Worm (Caenorhabditis elegans) whole organism, L4 larva: ENCODE data around the gene rin-1.

Experiments used
- F10B5.3 ChIP-seq: sonication (generic microtip); optimal IDR thresholded peaks from 2 replicates; lab custom pipeline; 2016; ENCODE audit warnings: mild to moderate bottlenecking, missing genetic modification characterization, missing compliant biosample characterization
- F26F4.8 ChIP-seq: fragments of 200-800 bp; sonication (Bioruptor generic); conservative IDR thresholded peaks from 2 replicates; pipeline ENCODE4 v1.3.6; 2022; ENCODE audit warnings: missing genetic modification characterization, missing compliant biosample characterization
- F49E8.2 ChIP-seq: sonication (generic microtip); optimal IDR thresholded peaks from 2 replicates; lab custom pipeline; 2016; ENCODE audit warnings: missing compliant biosample characterization, mild to moderate bottlenecking, missing genetic modification characterization, borderline replicate concordance
- T26A8.4 ChIP-seq: fragments of 200-800 bp; sonication (Bioruptor generic); IDR thresholded peaks from 2 replicates; pipeline ENCODE4 v1.3.6; 2022; ENCODE audit warnings: missing genetic modification characterization, missing compliant biosample characterization
- Y105C5A.15 ChIP-seq: fragments of 200-800 bp; sonication (Bioruptor generic); IDR thresholded peaks from 2 replicates; pipeline ENCODE4 v1.3.6; 2022; ENCODE audit warnings: missing genetic modification characterization, missing compliant biosample characterization
- ZK546.5 ChIP-seq, 2 experiments: sonication (generic microtip); optimal IDR thresholded peaks; 2 replicates each; lab custom pipeline; 2017; ENCODE audit warnings: missing biosample characterization in 2 of 2, missing genetic modification characterization in 2 of 2
- ama-1 ChIP-seq: fragments of 150-350 bp; optimal IDR thresholded peaks from 2 replicates; lab custom pipeline; 2014; ENCODE audit warnings: inconsistent platforms, mixed read lengths
- ceh-44 ChIP-seq: fragments of 200-800 bp; sonication (Bioruptor generic); IDR thresholded peaks from 2 replicates; pipeline ENCODE4 v1.3.6; 2022; ENCODE audit warnings: missing genetic modification reagents, missing genetic modification characterization, missing compliant biosample characterization
- ces-1 ChIP-seq: fragments of 150-350 bp; sonication (generic microtip); optimal IDR thresholded peaks from 4 replicates; lab custom pipeline; 2014; ENCODE audit warnings: missing biosample characterization, missing genetic modification reagents, missing genetic modification characterization
- cey-2 ChIP-seq: sonication (generic microtip); optimal IDR thresholded peaks from 3 replicates; lab custom pipeline; 2017; ENCODE audit warnings: missing genetic modification characterization, mild to moderate bottlenecking, missing compliant biosample characterization, antibody characterized with exemption, borderline replicate concordance; ENCODE audit not compliant: insufficient read depth
- ctbp-1 ChIP-seq: fragments of 200-800 bp; sonication (Bioruptor generic); IDR thresholded peaks from 2 replicates; pipeline ENCODE4 v1.3.6; 2022; ENCODE audit warnings: missing genetic modification reagents, missing genetic modification characterization, missing compliant biosample characterization
- daf-12 ChIP-seq: fragments of 150-350 bp; optimal IDR thresholded peaks from 2 replicates; lab custom pipeline; 2014; ENCODE audit warnings: missing biosample characterization, missing genetic modification reagents, missing genetic modification characterization
- daf-8 ChIP-seq: fragments of 200-800 bp; sonication (Bioruptor generic); IDR thresholded peaks from 2 replicates; pipeline ENCODE4 v1.3.6; 2022; ENCODE audit warnings: missing genetic modification characterization, missing compliant biosample characterization
- dmd-6 ChIP-seq: fragments of 200-800 bp; sonication (Bioruptor generic); IDR thresholded peaks from 2 replicates; pipeline ENCODE4 v1.3.6; 2022; ENCODE audit warnings: missing genetic modification reagents, missing genetic modification characterization, missing compliant biosample characterization
- dmd-8 ChIP-seq: fragments of 200-800 bp; sonication (Bioruptor generic); IDR thresholded peaks from 2 replicates; pipeline ENCODE4 v1.3.6; 2022; ENCODE audit warnings: missing genetic modification characterization, missing compliant biosample characterization
- dpl-1 ChIP-seq: fragments of 150-350 bp; optimal IDR thresholded peaks from 2 replicates; lab custom pipeline; 2014; ENCODE audit warnings: missing biosample characterization, missing genetic modification reagents, missing genetic modification characterization
- dve-1 ChIP-seq: sonication (generic microtip); optimal IDR thresholded peaks from 2 replicates; lab custom pipeline; 2017; ENCODE audit warnings: antibody characterized with exemption, mild to moderate bottlenecking, missing genetic modification characterization, missing compliant biosample characterization; ENCODE audit not compliant: insufficient read depth
- egl-27 ChIP-seq: sonication (generic microtip); optimal IDR thresholded peaks from 3 replicates; lab custom pipeline; 2017; ENCODE audit warnings: missing biosample characterization, missing genetic modification reagents, missing genetic modification characterization
- egl-43 ChIP-seq: fragments of 200-800 bp; sonication (Bioruptor generic); IDR thresholded peaks from 2 replicates; pipeline ENCODE4 v1.3.6; 2022; ENCODE audit warnings: missing genetic modification reagents, missing genetic modification characterization, missing compliant biosample characterization
- hlh-11 ChIP-seq: fragments of 200-800 bp; sonication (Bioruptor generic); optimal IDR thresholded peaks from 2 replicates; lab custom pipeline; 2018; ENCODE audit warnings: mild to moderate bottlenecking, missing genetic modification characterization, missing compliant biosample characterization
- hlh-30 ChIP-seq: sonication (generic microtip); optimal IDR thresholded peaks from 2 replicates; lab custom pipeline; 2017; ENCODE audit warnings: antibody characterized with exemption, mild to moderate bottlenecking, missing genetic modification characterization, missing compliant biosample characterization; ENCODE audit not compliant: insufficient read depth
- jun-1 ChIP-seq: fragments of 150-350 bp; optimal IDR thresholded peaks from 2 replicates; lab custom pipeline; 2014; ENCODE audit warnings: missing biosample characterization, missing genetic modification reagents, missing genetic modification characterization
- lin-1 ChIP-seq: fragments of 200-800 bp; sonication (Bioruptor generic); IDR thresholded peaks from 2 replicates; pipeline ENCODE4 v1.3.6; 2022; ENCODE audit warnings: missing genetic modification reagents, missing genetic modification characterization, missing compliant biosample characterization
- lin-13 ChIP-seq: fragments of 150-350 bp; optimal IDR thresholded peaks from 2 replicates; lab custom pipeline; 2014; ENCODE audit warnings: missing biosample characterization, missing genetic modification reagents, missing genetic modification characterization
- lin-15B ChIP-seq: fragments of 150-350 bp; sonication (generic microtip); optimal IDR thresholded peaks from 3 replicates; lab custom pipeline; 2014; ENCODE audit warnings: missing biosample characterization, missing genetic modification characterization
- lin-38 ChIP-seq: fragments of 200-800 bp; sonication (Bioruptor generic); IDR thresholded peaks from 2 replicates; pipeline ENCODE4 v1.3.6; 2022; ENCODE audit warnings: missing genetic modification reagents, missing genetic modification characterization, missing compliant biosample characterization
- lin-39 ChIP-seq: fragments of 150-350 bp; optimal IDR thresholded peaks from 2 replicates; lab custom pipeline; 2014; ENCODE audit warnings: missing biosample characterization, missing genetic modification reagents, missing genetic modification characterization
- lir-3 ChIP-seq: sonication (generic microtip); optimal IDR thresholded peaks from 2 replicates; lab custom pipeline; 2016; ENCODE audit warnings: mild to moderate bottlenecking, missing genetic modification characterization, missing compliant biosample characterization
- madf-5 ChIP-seq, 2 experiments: fragments of 200-800 bp; sonication (Bioruptor generic); IDR thresholded peaks; 2 replicates each; pipeline ENCODE4 v1.3.6; 2022; ENCODE audit warnings: missing compliant biosample characterization in 2 of 2, missing genetic modification characterization in 2 of 2
- madf-9 ChIP-seq: fragments of 200-800 bp; sonication (Bioruptor generic); conservative IDR thresholded peaks from 2 replicates; pipeline ENCODE4 v1.3.6; 2022; ENCODE audit warnings: missing genetic modification reagents, missing genetic modification characterization, missing compliant biosample characterization
- mdl-1 ChIP-seq, 2 experiments: fragments of 150-350 bp in 1 of 2; sonication (generic microtip) in 1 of 2; optimal IDR thresholded peaks; 2 replicates each; lab custom pipeline; 2014 to 2017; ENCODE audit warnings: missing biosample characterization in 2 of 2, missing genetic modification characterization in 2 of 2
- mxl-2 ChIP-seq: fragments of 200-800 bp; sonication (Bioruptor generic); conservative IDR thresholded peaks from 2 replicates; pipeline ENCODE4 v1.3.6; 2022; ENCODE audit warnings: missing genetic modification reagents, missing genetic modification characterization, missing compliant biosample characterization
- mxl-3 ChIP-seq: fragments of 200-800 bp; sonication (Bioruptor generic); optimal IDR thresholded peaks from 2 replicates; lab custom pipeline; 2018; ENCODE audit warnings: mild to moderate bottlenecking, missing genetic modification characterization, missing compliant biosample characterization
- nhr-10 ChIP-seq: fragments of 150-350 bp; optimal IDR thresholded peaks from 2 replicates; lab custom pipeline; 2014; ENCODE audit warnings: missing biosample characterization, missing genetic modification characterization
- nhr-42 ChIP-seq: fragments of 200-800 bp; sonication (Bioruptor generic); IDR thresholded peaks from 2 replicates; pipeline ENCODE4 v1.3.6; 2022; ENCODE audit warnings: missing genetic modification characterization, missing compliant biosample characterization
- nhr-6 ChIP-seq: fragments of 150-350 bp; optimal IDR thresholded peaks from 2 replicates; lab custom pipeline; 2014; ENCODE audit warnings: missing biosample characterization, missing genetic modification characterization
- pha-4 ChIP-seq, 2 experiments: fragments of 150-350 bp in 1 of 2; fragments of 200-800 bp in 1 of 2; sonication (Bioruptor generic) in 1 of 2; IDR thresholded peaks in 1 of 2; optimal IDR thresholded peaks in 1 of 2; 2 replicates each; pipeline versions ENCODE4 v1.3.6 to Lab custom; 2014 to 2022; ENCODE audit warnings: missing genetic modification characterization in 2 of 2, missing genetic modification reagents in 2 of 2, missing biosample characterization in 1 of 2, missing compliant biosample characterization in 1 of 2
- php-3 ChIP-seq: fragments of 200-800 bp; sonication (Bioruptor generic); IDR thresholded peaks from 2 replicates; pipeline ENCODE4 v1.3.6; 2022; ENCODE audit warnings: missing genetic modification reagents, missing genetic modification characterization, missing compliant biosample characterization
- saeg-2 ChIP-seq: fragments of 200-800 bp; sonication (Bioruptor generic); IDR thresholded peaks from 2 replicates; pipeline ENCODE4 v1.3.6; 2022; ENCODE audit warnings: missing genetic modification reagents, missing genetic modification characterization, missing compliant biosample characterization
- set-16 ChIP-seq: fragments of 200-800 bp; sonication (Bioruptor generic); IDR thresholded peaks from 2 replicates; pipeline ENCODE4 v1.3.6; 2022; ENCODE audit warnings: missing genetic modification reagents, missing genetic modification characterization, missing compliant biosample characterization
- skn-1 ChIP-seq: fragments of 150-350 bp; optimal IDR thresholded peaks from 2 replicates; lab custom pipeline; 2014; ENCODE audit warnings: missing biosample characterization, missing genetic modification characterization
- tra-1 ChIP-seq: fragments of 200-800 bp; sonication (Bioruptor generic); IDR thresholded peaks from 2 replicates; pipeline ENCODE4 v1.3.6; 2022; ENCODE audit warnings: missing genetic modification reagents, missing genetic modification characterization, missing compliant biosample characterization
- unc-39 ChIP-seq: sonication (generic microtip); optimal IDR thresholded peaks from 2 replicates; lab custom pipeline; 2017; ENCODE audit warnings: missing biosample characterization, missing genetic modification characterization
- unc-62 ChIP-seq, 3 experiments: fragments of 150-350 bp in 1 of 3; sonication (generic microtip); optimal IDR thresholded peaks in 2 of 3; peaks in 1 of 3; 1 replicate in 1 of 3; 2 replicates in 2 of 3; lab custom pipeline; 2014 to 2017; ENCODE audit warnings: missing biosample characterization in 3 of 3, missing genetic modification characterization in 3 of 3, missing genetic modification reagents in 3 of 3, missing genotype in 1 of 3
- vab-7 ChIP-seq: fragments of 200-800 bp; sonication (Bioruptor generic); IDR thresholded peaks from 2 replicates; pipeline ENCODE4 v1.3.6; 2022; ENCODE audit warnings: missing genetic modification reagents, missing genetic modification characterization, missing compliant biosample characterization
- zfp-2 ChIP-seq: sonication (generic microtip); optimal IDR thresholded peaks from 2 replicates; lab custom pipeline; 2016; ENCODE audit warnings: mild to moderate bottlenecking, missing genetic modification characterization, missing compliant biosample characterization
- zfp-3 ChIP-seq: fragments of 200-800 bp; sonication (Bioruptor generic); conservative IDR thresholded peaks from 2 replicates; pipeline ENCODE4 v1.3.6; 2022; ENCODE audit warnings: missing genetic modification reagents, missing genetic modification characterization, missing compliant biosample characterization

Gene rin-1

DNA sequence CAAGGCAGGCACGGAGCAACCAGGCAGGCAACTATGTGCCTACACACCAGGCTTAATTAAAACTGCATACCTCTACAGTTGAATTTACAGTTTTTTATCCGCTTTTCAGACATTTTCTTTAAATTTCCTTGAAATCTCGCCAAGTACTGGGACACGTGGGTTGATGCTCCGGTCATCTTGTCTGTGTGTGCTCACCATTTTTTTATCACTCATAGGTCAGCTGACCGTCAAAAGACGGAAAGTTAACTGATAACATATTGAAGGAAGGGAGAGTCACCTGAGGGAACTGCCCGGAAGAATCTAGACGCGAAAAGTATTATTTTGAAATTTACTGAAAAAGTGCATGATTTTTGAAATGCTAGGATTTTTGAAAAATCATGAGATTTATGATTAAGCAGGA is 35.1 kb upstream of the rin-1 start (continued):
- TF ChIP-seq ceh-44 (GFP tag; lab: Robert Waterston, UW) = no peak
- TF ChIP-seq egl-43 = no peak
- TF ChIP-seq, all 104 proteins: peak for 24

DNA sequence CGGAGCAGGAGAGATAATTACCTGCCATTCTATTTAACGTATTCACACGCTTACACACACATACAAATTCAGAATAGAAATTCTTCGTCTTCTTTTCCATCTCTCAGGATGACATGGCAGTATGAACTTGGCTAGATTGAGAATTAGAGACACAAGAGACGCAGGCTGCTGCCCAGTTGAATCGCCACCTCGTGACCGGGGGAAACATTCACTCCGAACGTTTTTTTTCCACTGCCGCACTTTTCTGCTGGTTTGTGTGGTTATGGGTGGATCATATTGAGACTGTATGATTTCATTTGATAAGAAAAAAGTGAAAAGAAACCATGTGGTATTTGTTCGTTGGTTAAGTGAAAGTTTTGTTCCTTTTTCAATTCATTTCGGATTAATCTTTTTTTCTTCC is 34.2 kb upstream of the rin-1 start:
- TF ChIP-seq mxl-2 (GFP tag; lab: Robert Waterston, UW) = 0 out of 2 replicates have a peak, but pooled peaks have one; percentile 34
- no peak for TF ChIP-seq zfp-2 (tag; lab: Kevin White, UChicago)
- TF ChIP-seq tra-1 = peak; percentile 86
- peak; percentile 69 for TF ChIP-seq ama-1 (lab: Kevin White, UChicago)
- peak in 1 of 2 experiments; percentile 98 for TF ChIP-seq unc-62 (GFP tag; optimal IDR thresholded peaks at IDR 0.05 in 1 of 2; lab: Kevin White, UChicago)
- peak; percentile 23 for TF ChIP-seq unc-62 (tag; optimal IDR thresholded peaks at IDR 0.05; lab: Kevin White, UChicago)
- no peak for TF ChIP-seq skn-1
- TF ChIP-seq lir-3 (tag; lab: Kevin White, UChicago) = no peak
- no peak for TF ChIP-seq nhr-42 (GFP tag; lab: Robert Waterston, UW)
- TF ChIP-seq daf-12 (tag; lab: Kevin White, UChicago) = no peak
- TF ChIP-seq nhr-6 (tag; lab: Kevin White, UChicago) = peak; percentile 24
- TF ChIP-seq ZK546.5 (tag; optimal IDR thresholded peaks at IDR 0.05; lab: Kevin White, UChicago) = no peak
- no peak for TF ChIP-seq F49E8.2 (tag; lab: Kevin White, UChicago)
- TF ChIP-seq madf-5 (GFP tag; IDR thresholded peaks at IDR 0.05; lab: Robert Waterston, UW) = no peak
- TF ChIP-seq Y105C5A.15 (GFP tag; lab: Robert Waterston, UW) = no peak
- TF ChIP-seq lin-39 (tag; lab: Kevin White, UChicago) = no peak
- no peak for TF ChIP-seq ceh-44 (GFP tag; lab: Robert Waterston, UW)
- TF ChIP-seq mdl-1 (tag; optimal IDR thresholded peaks at IDR 0.05; lab: Kevin White, UChicago) = peak; percentile 71 to 96
- TF ChIP-seq ces-1 (GFP tag; lab: Kevin White, UChicago) = no peak
- TF ChIP-seq egl-27 (tag; lab: Kevin White, UChicago) = no peak
- no peak for TF ChIP-seq lin-1 (GFP tag; lab: Robert Waterston, UW)
- 0 out of 2 replicates have a peak, but pooled peaks have one; percentile 18 for TF ChIP-seq lin-38
- peak; percentile 96 for TF ChIP-seq mxl-3 (GFP tag; lab: Kevin White, UChicago)
- no peak for TF ChIP-seq F10B5.3 (tag; lab: Kevin White, UChicago)
- peak; percentile 11; the same call in 1 of the 2 replicates for TF ChIP-seq set-16 (GFP tag; lab: Robert Waterston, UW)
- TF ChIP-seq T26A8.4 (GFP tag; lab: Robert Waterston, UW) = peak; percentile 33; the same call in 1 of the 2 replicates
- no peak for TF ChIP-seq lin-15B (tag; lab: Kevin White, UChicago)
- TF ChIP-seq hlh-11 (tag; lab: Kevin White, UChicago) = peak; percentile 97
- no peak for TF ChIP-seq madf-9
- TF ChIP-seq dmd-6 (GFP tag; lab: Robert Waterston, UW) = peak; percentile 84
- TF ChIP-seq dmd-8 (GFP tag; lab: Robert Waterston, UW) = no peak
- peak; percentile 68 for TF ChIP-seq ctbp-1 (GFP tag; lab: Robert Waterston, UW)
- no peak for TF ChIP-seq pha-4 (GFP tag; IDR thresholded peaks at IDR 0.05; lab: Robert Waterston, UW)
- TF ChIP-seq pha-4 (tag; optimal IDR thresholded peaks at IDR 0.05; lab: Kevin White, UChicago) = peak; percentile 67
- peak; percentile 57; the same call in 1 of the 2 replicates for TF ChIP-seq saeg-2 (GFP tag; lab: Robert Waterston, UW)
- peak; percentile 87 for TF ChIP-seq cey-2 (tag; lab: Kevin White, UChicago)
- TF ChIP-seq nhr-10 (tag; lab: Kevin White, UChicago) = no peak
- no peak for TF ChIP-seq daf-8 (GFP tag; lab: Robert Waterston, UW)
- peak; percentile 53 for TF ChIP-seq lin-13 (GFP tag; lab: Kevin White, UChicago)
- TF ChIP-seq zfp-3 = peak; percentile 55; the same call in 1 of the 2 replicates
- TF ChIP-seq php-3 (GFP tag; lab: Robert Waterston, UW) = no peak
- no peak for TF ChIP-seq F26F4.8 (GFP tag; lab: Robert Waterston, UW)
- no peak for TF ChIP-seq unc-39
- peak; percentile 31 for TF ChIP-seq dpl-1 (GFP tag; lab: Kevin White, UChicago)
- TF ChIP-seq dve-1 (tag; lab: Kevin White, UChicago) = peak; percentile 91
- peak; percentile 46 for TF ChIP-seq jun-1 (tag; lab: Kevin White, UChicago)
- TF ChIP-seq hlh-30 (tag; lab: Kevin White, UChicago) = peak; percentile 98
- 0 out of 2 replicates have a peak, but pooled peaks have one; percentile 4 for TF ChIP-seq vab-7 (GFP tag; lab: Robert Waterston, UW)
